Worm (Caenorhabditis elegans): ENCODE results near the gene T27E7.5.

Gene T27E7.5

ce11 chrIV:14574282-14574869 lies 37.4 kb downstream of the T27E7.5 start, which contains the start of the genes Y57G11B.3 and Y57G11B.5:
Y57G11B.3 (minus strand) TSS chrIV:14574382.
Y57G11B.5 (plus strand) TSS chrIV:14574819.
- TF ChIP-seq nhr-25 (tag; optimal IDR thresholded peaks at IDR 0.05) = no peak
- TF ChIP-seq skn-1 (tag; optimal IDR thresholded peaks at IDR 0.05) = no peak
- no peak for TF ChIP-seq sea-2 (GFP tag; optimal IDR thresholded peaks at IDR 0.05)
- no peak for TF ChIP-seq ztf-4 (tag; optimal IDR thresholded peaks at IDR 0.05)

ce11 chrIV:14576471-14576870 lies 39.5 kb downstream of the T27E7.5 start:
- TF ChIP-seq hmg-11 (tag; optimal IDR thresholded peaks at IDR 0.05) (peak; percentile 41), ZK546.5 (tag; optimal IDR thresholded peaks at IDR 0.05) (no peak), nhr-43 (tag; optimal IDR thresholded peaks at IDR 0.05; ENCODE audit: poor library complexity, severe bottlenecking) (peak; percentile 58), lsy-12 (tag; optimal IDR thresholded peaks at IDR 0.05) (peak; percentile 1), snpc-4 (tag; optimal IDR thresholded peaks at IDR 0.05) (peak; percentile 41), elt-3 (tag; optimal IDR thresholded peaks at IDR 0.05) (no peak), nfya-1 (tag; optimal IDR thresholded peaks at IDR 0.05; ENCODE audit: insufficient read depth) (peak; percentile 58)

- TF ChIP-seq nfya-1 (tag; optimal IDR thresholded peaks at IDR 0.05; ENCODE audit: insufficient read depth) (no peak), elt-2 (tag; optimal IDR thresholded peaks at IDR 0.05) (no peak), sea-2 (GFP tag; optimal IDR thresholded peaks at IDR 0.05) (no peak), ceh-82 (tag; optimal IDR thresholded peaks at IDR 0.05) (no peak), fkh-10 (GFP tag; optimal IDR thresholded peaks at IDR 0.05) (no peak)
These were observed 41.8 kb downstream of the T27E7.5 start, which contains the start of gene Y57G11B.8 for ce11 chrIV:14578650-14579193. Y57G11B.8 (minus strand) TSS chrIV:14578700.

- TF ChIP-seq pha-4 (tag; optimal IDR thresholded peaks at IDR 0.05) = no peak
- TF ChIP-seq egl-5 (tag; optimal IDR thresholded peaks at IDR 0.05) = no peak
- no peak for TF ChIP-seq lin-39 (tag; optimal IDR thresholded peaks at IDR 0.05)
- TF ChIP-seq skn-1 (tag; optimal IDR thresholded peaks at IDR 0.05) = no peak
- TF ChIP-seq nfya-1 (tag; optimal IDR thresholded peaks at IDR 0.05; ENCODE audit: insufficient read depth) = no peak
- no peak for TF ChIP-seq mdl-1 (tag; optimal IDR thresholded peaks at IDR 0.05)
- no peak for TF ChIP-seq ceh-28 (tag; optimal IDR thresholded peaks at IDR 0.05)
- TF ChIP-seq nhr-23 (tag; optimal IDR thresholded peaks at IDR 0.05) = no peak
- no peak for TF ChIP-seq fkh-2 (tag; optimal IDR thresholded peaks at IDR 0.05)
- TF ChIP-seq unc-62 (GFP tag; optimal IDR thresholded peaks at IDR 0.05) = no peak
- no peak for TF ChIP-seq nhr-12 (tag; optimal IDR thresholded peaks at IDR 0.05)
- no peak for TF ChIP-seq hmg-11 (tag; optimal IDR thresholded peaks at IDR 0.05)
- no peak for TF ChIP-seq elt-1 (tag; optimal IDR thresholded peaks at IDR 0.05)
- TF ChIP-seq ceh-82 (tag; optimal IDR thresholded peaks at IDR 0.05) = no peak
- no peak for TF ChIP-seq nhr-76 (tag; optimal IDR thresholded peaks at IDR 0.05)
- TF ChIP-seq nhr-237 (tag; optimal IDR thresholded peaks at IDR 0.05) = no peak
- no peak for TF ChIP-seq R02D3.7 (tag; optimal IDR thresholded peaks at IDR 0.05)
These were observed 44.0 kb downstream of the T27E7.5 start, which contains the start of gene irld-18 for ce11 chrIV:14580939-14581338. irld-18 (minus strand) TSS chrIV:14581039.

- TF ChIP-seq nhr-67 (tag; optimal IDR thresholded peaks at IDR 0.05) (no peak), egl-5 (tag; optimal IDR thresholded peaks at IDR 0.05) (no peak), nhr-12 (tag; optimal IDR thresholded peaks at IDR 0.05) (no peak), unc-62 (GFP tag; optimal IDR thresholded peaks at IDR 0.05) (no peak), ceh-9 (tag; optimal IDR thresholded peaks at IDR 0.05) (no peak), lsy-12 (tag; optimal IDR thresholded peaks at IDR 0.05) (no peak), ceh-82 (tag; optimal IDR thresholded peaks at IDR 0.05) (no peak), nhr-43 (tag; optimal IDR thresholded peaks at IDR 0.05; ENCODE audit: poor library complexity, severe bottlenecking) (no peak), pqm-1 (tag; optimal IDR thresholded peaks at IDR 0.05) (no peak), jun-1 (tag; optimal IDR thresholded peaks at IDR 0.05) (no peak), aly-2 (tag; optimal IDR thresholded peaks at IDR 0.05) (no peak), daf-12 (tag; optimal IDR thresholded peaks at IDR 0.05) (no peak), mml-1 (tag; optimal IDR thresholded peaks at IDR 0.05) (no peak), lin-15B (tag; optimal IDR thresholded peaks at IDR 0.05) (no peak)
These were observed 49.8 kb downstream of the T27E7.5 start for ce11 chrIV:14586759-14587158.
